Worm (Caenorhabditis elegans) whole organism, early embryonic: Measurements from ENCODE around the gene ccd-5.

Experiments
- aly-1 ChIP-seq: sonication (generic microtip); optimal IDR thresholded peaks from 2 replicates; lab custom pipeline; 2016; ENCODE audit warnings: missing genetic modification characterization, missing compliant biosample characterization
- ama-1 ChIP-seq: fragments of 150-350 bp; optimal IDR thresholded peaks from 2 replicates; lab custom pipeline; 2014
- ets-7 ChIP-seq: sonication (generic microtip); optimal IDR thresholded peaks from 2 replicates; lab custom pipeline; 2016; ENCODE audit warnings: missing genotype, missing genetic modification characterization, missing compliant biosample characterization
- pes-1 ChIP-seq: fragments of 200-800 bp; sonication (Bioruptor generic); IDR thresholded peaks from 2 replicates; pipeline ENCODE4 v1.3.6; 2022; ENCODE audit warnings: missing genetic modification reagents, missing genetic modification characterization, missing compliant biosample characterization

- no peak for TF ChIP-seq ama-1
- TF ChIP-seq pes-1 (GFP tag; lab: Robert Waterston, UW), result no peak
- no peak for TF ChIP-seq ets-7
- no peak for TF ChIP-seq aly-1
These were observed 13.1 kb downstream of the ccd-5 start for ce11 chrX:2559399-2559798.
